Fruit fly (Drosophila melanogaster): ENCODE measurements around the gene Or67b.

DNA sequence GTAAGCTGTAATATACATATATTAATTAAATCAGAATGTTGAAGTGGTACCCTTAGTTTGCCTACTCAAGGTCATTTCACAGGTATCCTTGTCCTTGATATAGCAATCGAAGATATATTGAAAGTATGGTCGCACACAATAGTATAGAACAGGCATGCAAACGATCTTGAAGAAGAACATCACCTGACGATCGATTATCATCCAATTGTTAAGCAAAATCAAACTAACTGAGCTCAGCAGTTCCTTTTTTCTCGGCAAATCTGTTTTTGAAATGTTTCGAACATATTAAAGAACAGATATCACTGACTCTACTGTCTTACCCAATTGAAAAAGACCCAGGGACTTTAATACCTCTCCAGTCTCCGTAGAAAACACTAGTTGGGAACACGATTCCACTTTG lies 617 bp downstream of the Or67b start, which contains the start of gene Cyp40:
- no peak for TF ChIP-seq CG8301 (tag; optimal IDR thresholded peaks at IDR 0.05)
- no peak for TF ChIP-seq CG8159 (tag; optimal IDR thresholded peaks at IDR 0.05)
- no peak for TF ChIP-seq D1 (tag; optimal IDR thresholded peaks at IDR 0.05)
- no peak for TF ChIP-seq CG9948 (tag; optimal IDR thresholded peaks at IDR 0.05)
- no peak for TF ChIP-seq rn (GFP tag; IDR thresholded peaks at IDR 0.05)
- TF ChIP-seq CG32121 (GFP tag; IDR thresholded peaks at IDR 0.05): no peak
- TF ChIP-seq CG12605 (GFP tag; IDR thresholded peaks at IDR 0.05): no peak
- TF ChIP-seq EcR (GFP tag; optimal IDR thresholded peaks at IDR 0.05): no peak
- TF ChIP-seq CG15710 (tag; optimal IDR thresholded peaks at IDR 0.05): no peak
- no peak for TF ChIP-seq CG4496 (GFP tag; IDR thresholded peaks at IDR 0.05)
- no peak for TF ChIP-seq CG34367 (tag; optimal IDR thresholded peaks at IDR 0.05)
- TF ChIP-seq gl (tag; optimal IDR thresholded peaks at IDR 0.05): no peak
